Worm (Caenorhabditis elegans) whole organism, dauer: ENCODE data around the gene F47B8.1.
"Not testable (repeated sequence)": the region's sequence is repeated elsewhere in the genome, so short reads cannot be mapped to it uniquely, and the experiment has no call there.

Source experiments
- unc-62 ChIP-seq: sonication (generic microtip); optimal IDR thresholded peaks from 2 replicates; lab custom pipeline; 2017; ENCODE audit warnings: missing biosample characterization, missing genetic modification reagents, missing genetic modification characterization

F47B8.1 gene

ce11 chrV:14296499-14296898 is 17.6 kb downstream of the F47B8.1 start, which contains the start of gene F14D7.3:
F14D7.3 (plus strand) TSS chrV:14296799.
- TF ChIP-seq unc-62 (GFP tag; lab: Kevin White, UChicago), result no peak

ce11 chrV:14294396-14294795 is 19.7 kb downstream of the F47B8.1 start, which contains the start of gene F14D7.9:
F14D7.9 (plus strand) TSS chrV:14294696.
- no peak for TF ChIP-seq unc-62 (GFP tag; lab: Kevin White, UChicago)

ce11 chrV:14293667-14294194 is 20.4 kb downstream of the F47B8.1 start, which contains the start of gene F14D7.2:
F14D7.2 (minus strand) TSS chrV:14293717.
- TF ChIP-seq unc-62 (GFP tag; lab: Kevin White, UChicago), result no peak

ce11 chrV:14290636-14291035 is 23.5 kb downstream of the F47B8.1 start, which contains the start of gene F14D7.18:
F14D7.18 (minus strand) TSS chrV:14290736.
- TF ChIP-seq unc-62 (GFP tag; lab: Kevin White, UChicago), result no peak

- TF ChIP-seq unc-62 (GFP tag; lab: Kevin White, UChicago), result no peak
These were observed 24.8 kb downstream of the F47B8.1 start, which contains the start of gene F14D7.1 for ce11 chrV:14289363-14289762. F14D7.1 (minus strand) TSS chrV:14289463.

ce11 chrV:14285803-14286202 is 28.3 kb downstream of the F47B8.1 start, which contains the start of gene F40G12.11:
F40G12.11 (plus strand) TSS chrV:14286171.
- no peak for TF ChIP-seq unc-62 (GFP tag; lab: Kevin White, UChicago)

- no peak for TF ChIP-seq unc-62 (GFP tag; lab: Kevin White, UChicago)
These were observed 30.9 kb downstream of the F47B8.1 start, which contains the start of gene F40G12.10 for ce11 chrV:14283241-14283640. F40G12.10 (plus strand) TSS chrV:14283541.

- TF ChIP-seq unc-62 (GFP tag; lab: Kevin White, UChicago), result no peak
These were observed 31.9 kb downstream of the F47B8.1 start, which contains the start of the genes srt-74 and F40G12.9 for ce11 chrV:14282222-14282709. srt-74 (minus strand) TSS chrV:14282322. F40G12.9 (plus strand) TSS chrV:14282659.

ce11 chrV:14279777-14280176 is 34.4 kb downstream of the F47B8.1 start, which contains the start of gene srt-33:
srt-33 (minus strand) TSS chrV:14279877.
- no peak for TF ChIP-seq unc-62 (GFP tag; lab: Kevin White, UChicago)

- not testable (repeated sequence) for TF ChIP-seq unc-62 (GFP tag; lab: Kevin White, UChicago)
These were observed 39.9 kb downstream of the F47B8.1 start, which contains the start of gene F40G12.7 for ce11 chrV:14274268-14274667. F40G12.7 (plus strand) TSS chrV:14274568.

- no peak for TF ChIP-seq unc-62 (GFP tag; lab: Kevin White, UChicago)
These were observed 41.1 kb downstream of the F47B8.1 start, which contains the start of gene F40G12.6 for ce11 chrV:14273019-14273418. F40G12.6 (minus strand) TSS chrV:14273119.

- no peak for TF ChIP-seq unc-62 (GFP tag; lab: Kevin White, UChicago)
These were observed 43.4 kb downstream of the F47B8.1 start, which contains the start of gene F40G12.5 for ce11 chrV:14270729-14271128. F40G12.5 (minus strand) TSS chrV:14270829.

- TF ChIP-seq unc-62 (GFP tag; lab: Kevin White, UChicago), result no peak
These were observed 45.5 kb downstream of the F47B8.1 start, which contains the start of gene F40G12.4 for ce11 chrV:14268616-14269015. F40G12.4 (minus strand) TSS chrV:14268716.

- TF ChIP-seq unc-62 (GFP tag; lab: Kevin White, UChicago), result no peak
These were observed 46.7 kb downstream of the F47B8.1 start for ce11 chrV:14267326-14267942.
